Fruit fly (Drosophila melanogaster): ENCODE data around the gene CG3021.

- no peak for TF ChIP-seq CG8478 (optimal IDR thresholded peaks at IDR 0.05)
- peak in 1 of 2 experiments; percentile 13 for TF ChIP-seq CTCF (optimal IDR thresholded peaks at IDR 0.05)
Measured at dm6 chrX:1026511-1026910, at the start of gene CG3021, which contains the start of the genes CG32814 and CG11638.
